Worm (Caenorhabditis elegans) whole organism, early embryonic: ENCODE measurements around the gene sdz-37.

Experiments used
- ama-1 ChIP-seq: fragments of 150-350 bp; optimal IDR thresholded peaks from 2 replicates; lab custom pipeline; 2014
- ceh-36 ChIP-seq: sonication (generic microtip); optimal IDR thresholded peaks from 2 replicates; lab custom pipeline; 2016; ENCODE audit warnings: missing genetic modification characterization, inconsistent platforms, missing compliant biosample characterization
- ets-7 ChIP-seq: sonication (generic microtip); optimal IDR thresholded peaks from 2 replicates; lab custom pipeline; 2016; ENCODE audit warnings: missing genotype, missing genetic modification characterization, missing compliant biosample characterization
- flt-1 ChIP-seq: fragments of 200-800 bp; sonication (Bioruptor generic); IDR thresholded peaks from 2 replicates; pipeline ENCODE4 v1.3.6; 2022; ENCODE audit warnings: missing genetic modification characterization, missing compliant biosample characterization
- hmg-4 ChIP-seq: fragments of 200-800 bp; sonication (Bioruptor generic); optimal IDR thresholded peaks from 2 replicates; lab custom pipeline; 2018; ENCODE audit warnings: mild to moderate bottlenecking, missing genetic modification characterization, missing compliant biosample characterization
- hnd-1 ChIP-seq: sonication (generic microtip); optimal IDR thresholded peaks from 2 replicates; lab custom pipeline; 2016; ENCODE audit warnings: missing genetic modification characterization, missing compliant biosample characterization
- sea-1 ChIP-seq: fragments of 200-800 bp; sonication (Bioruptor generic); conservative IDR thresholded peaks from 2 replicates; pipeline ENCODE4 v1.3.6; 2022; ENCODE audit warnings: missing genetic modification characterization, missing compliant biosample characterization
- tbx-11 ChIP-seq: fragments of 200-800 bp; sonication (Bioruptor generic); IDR thresholded peaks from 2 replicates; pipeline ENCODE4 v1.3.6; 2022; ENCODE audit warnings: missing genetic modification characterization, missing compliant biosample characterization
- tbx-37 ChIP-seq: fragments of 200-800 bp; sonication (Bioruptor generic); conservative IDR thresholded peaks from 2 replicates; pipeline ENCODE4 v1.3.6; 2022; ENCODE audit warnings: missing genetic modification reagents, missing genetic modification characterization, missing compliant biosample characterization
- tra-4 ChIP-seq: sonication (generic microtip); optimal IDR thresholded peaks from 2 replicates; lab custom pipeline; 2017; ENCODE audit warnings: missing genetic modification characterization, missing compliant biosample characterization

DNA sequence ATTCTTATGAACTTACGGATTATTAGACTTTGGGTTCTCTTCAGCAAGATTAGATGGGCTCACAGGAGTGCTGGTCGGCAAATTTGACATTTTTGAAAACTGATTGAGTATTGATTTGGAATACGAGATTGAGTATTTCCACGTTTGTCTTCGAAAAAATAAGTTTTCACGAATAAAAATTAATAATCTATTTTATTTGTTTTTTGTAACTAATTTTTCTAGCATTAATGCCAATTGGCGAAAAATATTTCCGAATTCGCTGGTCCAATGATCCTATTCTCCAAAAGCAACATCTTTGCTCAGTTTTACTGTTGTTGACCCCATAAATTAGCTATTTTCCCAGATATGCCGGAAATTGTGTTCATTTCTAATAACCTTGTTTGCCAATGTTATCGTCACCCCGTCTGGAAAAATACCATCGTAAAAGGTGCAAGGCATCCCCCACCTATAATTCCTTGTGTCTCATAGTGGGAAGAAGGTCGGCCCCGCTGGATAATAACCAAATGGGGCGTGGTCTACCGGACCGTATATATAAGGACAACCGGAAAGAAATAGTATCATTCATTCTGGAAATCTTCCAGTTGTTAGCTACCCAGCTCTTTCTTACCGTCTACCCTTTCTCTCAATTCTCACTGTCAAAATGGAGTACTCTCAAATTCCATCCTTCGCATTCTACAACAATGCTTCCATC lies at the start of gene sdz-37, which contains the start of gene ZK673.6:
- TF ChIP-seq tbx-11 (no peak), hnd-1 (no peak), tbx-37 (GFP tag; lab: Robert Waterston, UW) (no peak), tra-4 (tag; lab: Kevin White, UChicago) (no peak), hmg-4 (GFP tag; lab: Kevin White, UChicago) (no peak), flt-1 (GFP tag; lab: Robert Waterston, UW) (no peak), ceh-36 (no peak), sea-1 (no peak), ama-1 (lab: Kevin White, UChicago) (no peak), ets-7 (tag; lab: Kevin White, UChicago) (no peak)
